Worm (Caenorhabditis elegans) whole organism, L3 larva: ENCODE results near the gene nud-1.

Source experiments
- ceh-28 ChIP-seq: fragments of 150-350 bp; optimal IDR thresholded peaks from 2 replicates; lab custom pipeline; 2014; ENCODE audit warnings: missing biosample characterization, missing genetic modification reagents, missing genetic modification characterization
- jun-1 ChIP-seq: fragments of 150-350 bp; optimal IDR thresholded peaks from 2 replicates; lab custom pipeline; 2014; ENCODE audit warnings: missing biosample characterization, missing genetic modification reagents, missing genetic modification characterization
- lin-15B ChIP-seq: fragments of 150-350 bp; optimal IDR thresholded peaks from 2 replicates; lab custom pipeline; 2014; ENCODE audit warnings: missing biosample characterization, missing genetic modification characterization
- lin-39 ChIP-seq: fragments of 150-350 bp; optimal IDR thresholded peaks from 2 replicates; lab custom pipeline; 2018; ENCODE audit warnings: missing biosample characterization, missing genetic modification reagents, missing genetic modification characterization
- lsy-12 ChIP-seq: sonication (generic microtip); optimal IDR thresholded peaks from 2 replicates; lab custom pipeline; 2016; ENCODE audit warnings: mild to moderate bottlenecking, missing genetic modification characterization, missing compliant biosample characterization
- nhr-25 ChIP-seq: sonication (generic microtip); optimal IDR thresholded peaks from 2 replicates; lab custom pipeline; 2017; ENCODE audit warnings: missing biosample characterization, missing genetic modification characterization
- nhr-67 ChIP-seq: fragments of 150-350 bp; optimal IDR thresholded peaks from 2 replicates; lab custom pipeline; 2014; ENCODE audit warnings: missing biosample characterization, missing genetic modification characterization
- unc-62 ChIP-seq: fragments of 150-350 bp; sonication (generic microtip); optimal IDR thresholded peaks from 4 replicates; lab custom pipeline; 2014; ENCODE audit warnings: missing biosample characterization, missing genetic modification reagents, missing genetic modification characterization

- TF ChIP-seq unc-62 (GFP tag; lab: Kevin White, UChicago) (no peak), lin-39 (tag; lab: Kevin White, UChicago) (no peak), lin-15B (tag; lab: Kevin White, UChicago) (peak; percentile 0), nhr-67 (no peak), jun-1 (tag; lab: Kevin White, UChicago) (no peak), ceh-28 (tag; lab: Kevin White, UChicago) (no peak), nhr-25 (tag; lab: Kevin White, UChicago) (peak; percentile 35), lsy-12 (tag; lab: Kevin White, UChicago) (no peak)
These were observed 3.3 kb downstream of the nud-1 start, which contains the start of gene acaa-2 for ce11 chrIII:13344538-13345136.
